Fruit fly (Drosophila melanogaster) whole organism, pupa: Measurements from ENCODE around the gene Tmf.

ENCODE experiments used
- CG13204 ChIP-seq: fragments of 200-800 bp; sonication (Bioruptor generic); optimal IDR thresholded peaks from 2 replicates; lab custom pipeline; 2018; ENCODE audit warnings: missing biosample characterization, mild to moderate bottlenecking, missing genetic modification characterization, moderate library complexity
- CG8159 ChIP-seq: fragments of 200-800 bp; sonication (Bioruptor generic); optimal IDR thresholded peaks from 3 replicates; lab custom pipeline; 2018; ENCODE audit warnings: missing biosample characterization, mild to moderate bottlenecking, missing genetic modification characterization, moderate library complexity
- Pif1B ChIP-seq: fragments of 200-800 bp; sonication (Bioruptor generic); optimal IDR thresholded peaks from 3 replicates; lab custom pipeline; 2016; ENCODE audit warnings: missing biosample characterization, missing genetic modification characterization

DNA sequence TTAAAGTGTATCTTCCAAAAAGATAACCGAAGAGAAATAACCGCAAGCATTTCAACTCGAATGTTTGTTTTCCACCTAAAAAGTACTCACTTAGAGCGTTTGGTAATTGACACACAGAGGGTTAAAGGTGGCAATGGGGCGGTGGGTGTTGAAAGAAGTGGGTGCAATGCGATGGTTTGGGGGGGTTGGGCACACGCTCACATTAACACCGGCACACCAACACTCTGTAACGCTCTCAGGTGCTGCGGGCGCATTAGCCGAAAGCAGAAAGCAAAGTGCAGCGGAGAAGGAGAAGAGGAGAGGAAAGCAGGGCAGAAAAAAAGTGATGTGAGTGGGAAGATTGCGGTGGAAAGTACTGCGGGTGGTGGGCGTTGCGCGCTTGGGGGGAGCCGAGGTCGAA is 20.9 kb downstream of the Tmf start:
- TF ChIP-seq Pif1B (no peak), CG8159 (tag; lab: Kevin White, UChicago) (no peak), CG13204 (GFP tag; lab: Kevin White, UChicago) (no peak)
